Worm (Caenorhabditis elegans): Measurements from ENCODE around the gene rpl-32.

Gene rpl-32

ce11 chrII:9054604-9055003 lies 2.3 kb downstream of the rpl-32 start, which contains the start of gene chmp-7 (continued):
- TF ChIP-seq zag-1 (tag; optimal IDR thresholded peaks at IDR 0.05) (no peak), nhr-10 (tag; optimal IDR thresholded peaks at IDR 0.05) (no peak), Y75B8A.6 (GFP tag; IDR thresholded peaks at IDR 0.05) (no peak), mdl-1 (tag; optimal IDR thresholded peaks at IDR 0.05) (no peak), zfp-3 (GFP tag; conservative IDR thresholded peaks at IDR 0.05) (no peak), ZK337.2 (GFP tag; IDR thresholded peaks at IDR 0.05) (no peak), nhr-6 (tag; optimal IDR thresholded peaks at IDR 0.05) (peak; percentile 80), ceh-82 (tag; optimal IDR thresholded peaks at IDR 0.05) (no peak), lin-29 (GFP tag; IDR thresholded peaks at IDR 0.05) (no peak), zfp-2 (tag; optimal IDR thresholded peaks at IDR 0.05) (no peak), F44E2.7 (GFP tag; IDR thresholded peaks at IDR 0.05) (no peak), daf-19 (GFP tag; conservative IDR thresholded peaks at IDR 0.05) (no peak), duxl-1 (tag; optimal IDR thresholded peaks at IDR 0.05; ENCODE audit: poor library complexity) (peak; percentile 68), zip-2 (tag; optimal IDR thresholded peaks at IDR 0.05) (peak; percentile 2), R02D3.7 (tag; optimal IDR thresholded peaks at IDR 0.05) (no peak), ztf-11 (tag; optimal IDR thresholded peaks at IDR 0.05) (no peak), mxl-3 (GFP tag; optimal IDR thresholded peaks at IDR 0.05) (peak; percentile 44)

DNA sequence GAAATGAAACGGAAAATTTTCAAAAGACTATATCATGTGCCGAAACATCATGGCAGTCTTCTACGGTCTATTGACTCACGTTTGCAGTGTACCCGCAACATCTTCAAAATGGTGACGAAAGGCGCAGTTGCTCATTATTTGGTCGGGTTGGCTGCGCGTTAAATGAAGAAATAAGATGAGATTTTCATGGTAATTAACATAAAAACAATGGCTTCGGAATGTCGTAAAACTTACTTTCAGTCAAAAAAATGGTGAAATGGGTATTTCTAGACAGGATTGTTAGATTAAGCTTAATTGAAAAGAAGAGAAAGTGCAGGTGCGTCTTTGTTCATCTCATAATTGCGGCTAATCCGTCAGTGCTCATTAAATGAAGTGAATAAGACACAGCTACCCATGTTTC lies 3.3 kb downstream of the rpl-32 start, which contains the start of gene T24B8.7:
T24B8.7 (minus strand) TSS at position 101 of the 400 bp plus-strand sequence.
- no peak for TF ChIP-seq Y48G9A.11 (GFP tag; IDR thresholded peaks at IDR 0.05)
- no peak for TF ChIP-seq nhr-102 (tag; optimal IDR thresholded peaks at IDR 0.05)
- no peak for TF ChIP-seq daf-19 (GFP tag; conservative IDR thresholded peaks at IDR 0.05)
- TF ChIP-seq F37D6.2 (tag; optimal IDR thresholded peaks at IDR 0.05), result no peak
- TF ChIP-seq aha-1 (tag), result peak; percentile 35

ce11 chrII:9042059-9042458 lies 14.8 kb downstream of the rpl-32 start:
- TF ChIP-seq nhr-11 (tag; optimal IDR thresholded peaks at IDR 0.05) (no peak), pqm-1 (tag; optimal IDR thresholded peaks at IDR 0.05) (peak; percentile 67), mdt-29 (GFP tag; IDR thresholded peaks at IDR 0.05) (no peak), nhr-28 (tag; optimal IDR thresholded peaks at IDR 0.05) (peak; percentile 0), nhr-77 (tag; optimal IDR thresholded peaks at IDR 0.05) (peak; percentile 10), cey-2 (tag; optimal IDR thresholded peaks at IDR 0.05; ENCODE audit: borderline replicate concordance, insufficient read depth) (no peak)

DNA sequence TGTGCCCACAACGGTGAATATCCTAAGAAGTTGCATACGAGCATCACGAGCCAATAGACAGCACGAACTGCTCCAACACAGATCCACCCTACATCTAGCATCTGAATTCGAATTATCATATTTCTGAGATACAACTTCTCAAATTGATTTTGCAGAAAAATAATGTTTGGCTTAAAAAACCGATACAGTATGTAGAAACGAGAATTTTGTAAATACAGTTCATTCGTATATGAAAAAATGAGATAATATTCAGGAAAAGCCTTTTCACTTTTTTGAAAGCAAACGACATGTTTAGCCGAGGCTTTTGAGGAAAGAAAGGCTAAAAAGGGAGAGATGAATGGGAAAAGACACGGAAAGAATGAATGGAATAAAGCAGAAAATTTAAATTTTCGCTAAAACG lies 15.6 kb downstream of the rpl-32 start, which contains the start of gene F37B12.3:
F37B12.3 (minus strand) TSS at position 101 of the 400 bp plus-strand sequence.
- TF ChIP-seq spr-1 (tag; optimal IDR thresholded peaks at IDR 0.05), result no peak

- TF ChIP-seq pqm-1 (tag; optimal IDR thresholded peaks at IDR 0.05) (peak; percentile 23), hlh-11 (tag; optimal IDR thresholded peaks at IDR 0.05) (no peak), daf-16 (GFP tag; optimal IDR thresholded peaks at IDR 0.05) (no peak), daf-16 (tag; optimal IDR thresholded peaks at IDR 0.05) (peak; percentile 31)
These were observed 18.1 kb downstream of the rpl-32 start for ce11 chrII:9038736-9039135.

ce11 chrII:9038201-9038600 lies 18.7 kb downstream of the rpl-32 start, which contains the start of gene gcs-1:
Gene gcs-1 (minus strand): TSS chrII:9038301.
- TF ChIP-seq daf-12 (tag; optimal IDR thresholded peaks at IDR 0.05) (no peak), R02D3.7 (tag; optimal IDR thresholded peaks at IDR 0.05) (no peak), php-3 (GFP tag; IDR thresholded peaks at IDR 0.05) (no peak), dmd-8 (GFP tag; IDR thresholded peaks at IDR 0.05) (no peak), Y75B8A.6 (GFP tag; IDR thresholded peaks at IDR 0.05) (no peak), Y105C5A.15 (GFP tag; IDR thresholded peaks at IDR 0.05) (no peak), nhr-111 (GFP tag; optimal IDR thresholded peaks at IDR 0.05) (no peak), nhr-42 (GFP tag; IDR thresholded peaks at IDR 0.05) (no peak), nhr-25 (tag; optimal IDR thresholded peaks at IDR 0.05; ENCODE audit: borderline replicate concordance, insufficient read depth) (no peak), tra-1 (GFP tag; IDR thresholded peaks at IDR 0.05) (no peak), T20F7.1 (GFP tag; optimal IDR thresholded peaks at IDR 0.05) (no peak), spr-3 (GFP tag; optimal IDR thresholded peaks at IDR 0.05) (no peak), F49E8.2 (tag; optimal IDR thresholded peaks at IDR 0.05; ENCODE audit: borderline replicate concordance) (no peak), zip-11 (GFP tag; IDR thresholded peaks at IDR 0.05) (no peak), F10B5.3 (tag; optimal IDR thresholded peaks at IDR 0.05) (no peak), nhr-77 (tag; optimal IDR thresholded peaks at IDR 0.05) (no peak), vab-7 (GFP tag; IDR thresholded peaks at IDR 0.05) (no peak)

Measured in whole organism, L4 larva.